Fruit fly (Drosophila melanogaster): Measurements from ENCODE around the gene CG42674.

dm6 chr3L:20220374-20220773 is 22.3 kb upstream of the CG42674 start, which contains the start of gene CG6933:
- TF ChIP-seq pan (optimal IDR thresholded peaks at IDR 0.05) (no peak), Mio (GFP tag; optimal IDR thresholded peaks at IDR 0.05) (no peak), Hr83 (GFP tag; optimal IDR thresholded peaks at IDR 0.05; ENCODE audit: poor library complexity, severe bottlenecking) (no peak), Hr78 (GFP tag; optimal IDR thresholded peaks at IDR 0.05) (no peak), Abd-B (GFP tag; optimal IDR thresholded peaks at IDR 0.05) (no peak), lola (GFP tag; optimal IDR thresholded peaks at IDR 0.05) (no peak)

All from whole organism, wandering third instar larva.